Worm (Caenorhabditis elegans): Measurements from ENCODE around the gene C50F4.9.

The C50F4.9 gene

DNA sequence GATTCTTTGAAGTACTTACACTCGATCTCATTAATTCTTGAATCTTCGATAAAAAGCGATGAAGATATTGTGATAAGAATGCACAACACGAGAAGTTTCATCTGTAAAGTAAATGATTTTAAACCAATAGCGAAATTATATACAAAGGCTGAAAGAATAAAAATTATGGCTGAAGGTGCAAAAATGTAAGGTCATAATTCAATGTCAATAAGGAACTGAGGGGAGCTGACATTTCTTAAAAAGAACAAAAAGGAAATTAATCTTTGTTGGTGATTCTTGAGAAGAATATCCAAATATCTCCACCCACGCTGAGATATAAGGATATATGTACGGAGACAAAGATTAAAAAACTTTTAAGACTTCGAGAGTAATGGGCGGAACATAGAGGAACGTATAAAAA lies at the start of gene C50F4.9:
TSS of gene C50F4.9 (minus strand) at position 101 of the 400 bp plus-strand sequence.
- no peak for TF ChIP-seq dao-5 (tag; optimal IDR thresholded peaks at IDR 0.05)

DNA sequence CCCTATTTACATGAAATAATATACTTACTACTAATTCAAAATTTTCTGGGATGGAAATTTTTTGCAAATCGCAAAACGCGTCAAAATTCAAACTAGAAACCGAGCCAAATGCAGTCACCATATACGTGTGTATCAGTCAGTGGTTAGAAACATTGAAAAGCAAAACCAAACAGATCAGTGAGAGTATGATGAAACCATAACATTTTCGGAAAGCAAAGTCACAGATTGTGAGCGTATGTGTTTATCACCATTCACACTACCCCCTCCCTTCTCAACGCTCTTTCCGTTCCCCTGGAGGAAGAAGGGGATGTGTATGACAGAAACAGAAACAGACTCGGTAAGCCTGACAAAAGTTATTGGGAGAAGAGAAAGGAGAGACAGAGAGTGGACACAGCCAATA lies 47.7 kb upstream of the C50F4.9 start:
- no peak for TF ChIP-seq him-1 (tag; optimal IDR thresholded peaks at IDR 0.05)
- TF ChIP-seq W03F9.2 (tag; optimal IDR thresholded peaks at IDR 0.05) = no peak
- TF ChIP-seq dao-5 (tag; optimal IDR thresholded peaks at IDR 0.05) = no peak

DNA sequence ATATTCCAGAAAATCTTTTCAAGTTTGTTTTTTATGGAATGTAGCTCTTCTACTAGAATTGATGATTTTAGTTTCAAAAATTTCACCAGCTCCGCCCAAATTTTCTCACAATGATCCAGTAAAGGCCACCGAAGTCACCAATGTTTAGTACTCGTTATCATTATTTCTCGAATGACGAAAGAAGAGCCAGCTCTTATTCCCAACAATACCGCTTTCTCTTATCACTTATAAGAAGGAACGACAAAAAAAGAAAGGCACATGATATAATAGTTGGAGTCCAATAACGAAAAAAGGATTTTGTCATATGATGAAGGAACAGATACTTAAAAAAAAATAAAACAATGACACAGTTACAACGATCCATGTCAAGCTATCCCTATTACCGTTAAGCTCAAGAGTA lies 47.1 kb upstream of the C50F4.9 start:
- TF ChIP-seq him-1 (tag; optimal IDR thresholded peaks at IDR 0.05) = no peak
- no peak for TF ChIP-seq dao-5 (tag; optimal IDR thresholded peaks at IDR 0.05)
- TF ChIP-seq W03F9.2 (tag; optimal IDR thresholded peaks at IDR 0.05) = no peak

DNA sequence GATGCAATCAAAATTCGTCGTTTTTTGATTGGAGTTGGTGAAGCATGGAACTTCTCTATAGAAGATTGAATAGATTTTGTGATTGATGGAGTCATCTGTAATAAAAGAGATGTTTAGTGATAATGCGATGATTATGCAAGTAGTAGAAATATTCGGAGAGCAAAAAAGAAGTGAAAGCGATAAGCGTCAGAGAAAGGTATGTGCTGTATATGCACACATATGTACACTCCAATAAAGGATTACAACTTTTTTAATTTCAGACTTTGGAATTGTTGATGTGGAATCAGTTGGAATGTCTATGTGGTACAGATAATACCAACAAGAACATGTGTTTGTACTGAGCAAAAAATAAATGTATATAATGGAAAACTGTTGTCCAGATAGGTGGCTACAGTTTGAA lies 46.2 kb upstream of the C50F4.9 start, which contains the start of gene F25B3.5:
TSS of gene F25B3.5 (minus strand) at position 101 of the 400 bp plus-strand sequence.
- TF ChIP-seq him-1 (tag; optimal IDR thresholded peaks at IDR 0.05) = no peak
- no peak for TF ChIP-seq dao-5 (tag; optimal IDR thresholded peaks at IDR 0.05)
- no peak for TF ChIP-seq W03F9.2 (tag; optimal IDR thresholded peaks at IDR 0.05)

DNA sequence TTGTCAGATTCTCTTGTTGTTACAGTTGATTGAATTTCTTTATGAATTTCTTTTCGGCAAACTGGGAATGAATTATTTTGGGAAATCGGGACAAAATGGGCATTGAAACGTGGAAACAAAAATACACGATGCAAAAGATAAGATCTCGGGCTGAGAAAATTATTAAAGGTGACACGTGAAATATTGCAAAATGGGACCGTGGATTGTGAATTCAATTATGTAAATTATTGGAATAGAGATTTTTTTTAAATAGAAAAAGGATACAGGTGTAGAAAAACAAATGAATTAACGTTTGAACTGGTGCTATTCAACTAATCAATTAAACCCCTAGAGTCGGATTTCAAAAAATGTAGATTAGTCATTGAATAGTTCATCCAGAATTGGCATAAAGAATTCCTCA lies 44.7 kb upstream of the C50F4.9 start, which contains the start of gene F25B3.4:
TSS of gene F25B3.4 (minus strand) at position 101 of the 400 bp plus-strand sequence.
- TF ChIP-seq dao-5 (tag; optimal IDR thresholded peaks at IDR 0.05) (no peak), him-1 (tag; optimal IDR thresholded peaks at IDR 0.05) (no peak)

DNA sequence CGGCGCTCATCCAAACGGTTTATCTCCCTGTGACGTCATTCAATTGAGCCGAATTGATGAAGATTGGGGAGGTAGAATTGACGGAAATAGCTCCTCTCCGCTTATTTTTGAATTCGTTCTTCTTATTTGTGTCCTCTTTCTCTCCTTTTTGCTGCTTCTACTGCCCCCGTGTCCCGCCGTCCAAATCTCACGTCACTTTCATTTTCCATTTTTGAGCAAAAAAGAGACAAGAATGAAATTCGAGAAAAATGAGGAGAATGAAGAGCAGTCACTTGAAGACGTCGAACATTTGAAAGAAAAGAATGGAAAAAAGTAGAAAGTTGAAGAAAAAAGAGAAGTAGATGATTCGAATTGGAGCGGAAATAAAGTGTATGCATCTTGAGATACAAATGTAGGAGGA lies 39.6 kb upstream of the C50F4.9 start:
- no peak for TF ChIP-seq him-1 (tag; optimal IDR thresholded peaks at IDR 0.05)
- no peak for TF ChIP-seq dao-5 (tag; optimal IDR thresholded peaks at IDR 0.05)
- no peak for TF ChIP-seq W03F9.2 (tag; optimal IDR thresholded peaks at IDR 0.05)

DNA sequence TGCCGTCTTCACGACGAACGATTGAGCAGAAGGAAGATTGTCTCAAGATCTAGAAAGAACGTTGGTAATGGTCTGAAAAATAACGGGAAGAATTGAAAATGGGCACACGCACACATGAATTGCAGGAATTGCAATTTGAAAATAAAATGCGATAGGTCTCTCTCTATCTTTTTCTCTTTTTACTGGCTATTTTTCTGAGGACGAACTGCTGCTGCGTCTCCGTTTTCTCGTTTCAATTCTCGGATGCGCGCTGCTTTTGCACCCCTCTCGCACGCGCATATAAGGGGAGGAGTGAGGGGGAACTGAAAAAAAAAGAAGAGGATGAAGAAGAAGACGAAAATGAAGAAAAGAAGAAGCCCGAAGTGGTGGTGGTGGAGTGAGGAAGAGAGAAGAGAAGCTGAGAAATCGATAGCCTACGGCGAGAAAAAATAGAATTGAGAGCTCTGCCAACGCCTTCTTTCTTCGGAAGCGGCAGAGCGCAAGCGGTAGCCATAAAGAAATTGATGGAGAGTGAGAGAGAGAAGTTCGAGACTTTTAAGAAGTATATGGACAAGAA lies 37.7 kb upstream of the C50F4.9 start, which contains the start of gene rgef-1:
TSS of gene rgef-1 (minus strand) at position 51 of the 556 bp plus-strand sequence.
- TF ChIP-seq dao-5 (tag; optimal IDR thresholded peaks at IDR 0.05) (no peak), him-1 (tag; optimal IDR thresholded peaks at IDR 0.05) (peak; percentile 61)

DNA sequence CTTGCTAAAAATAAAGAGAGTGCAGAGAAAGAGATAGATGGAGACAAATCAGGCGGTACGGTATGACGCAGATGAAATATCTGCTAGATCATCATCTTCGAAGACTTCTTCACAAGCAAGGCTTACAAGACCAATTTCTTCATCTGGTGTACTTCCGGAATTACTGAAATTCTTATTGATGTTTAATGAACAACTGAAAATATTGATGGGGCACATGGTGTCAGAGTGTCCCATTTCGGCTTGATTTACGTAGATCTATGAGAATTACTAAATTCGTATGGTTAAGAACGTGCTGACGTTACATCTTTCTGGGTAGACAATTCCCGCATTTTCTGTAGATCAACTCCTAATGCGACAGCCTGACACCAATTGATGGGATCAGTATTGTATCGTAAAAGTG lies 32.7 kb upstream of the C50F4.9 start:
- no peak for TF ChIP-seq dao-5 (tag; optimal IDR thresholded peaks at IDR 0.05)
- no peak for TF ChIP-seq W03F9.2 (tag; optimal IDR thresholded peaks at IDR 0.05)
- no peak for TF ChIP-seq him-1 (tag; optimal IDR thresholded peaks at IDR 0.05)

DNA sequence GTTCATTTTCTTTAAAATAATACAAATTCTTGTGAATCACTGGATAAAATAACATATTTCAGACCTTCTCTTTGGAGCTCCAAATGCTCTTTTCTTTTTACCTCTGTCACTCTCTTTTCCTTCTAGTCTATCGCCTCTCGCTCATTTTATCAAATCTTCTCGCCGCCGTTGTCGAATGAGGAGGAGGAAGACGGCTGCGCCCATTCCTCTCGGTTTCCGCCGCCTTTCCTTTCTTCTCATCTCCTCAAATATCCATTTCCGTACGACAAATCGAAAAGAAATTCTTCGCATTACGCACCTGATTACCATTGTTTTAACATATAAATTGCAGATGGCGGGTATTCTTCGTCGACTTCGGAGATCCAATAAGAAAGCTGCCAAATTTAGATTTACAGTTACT lies 26.3 kb upstream of the C50F4.9 start, which contains the start of gene ehbp-1:
TSS of gene ehbp-1 (plus strand) at position 332 of the 400 bp plus-strand sequence.
- TF ChIP-seq dao-5 (tag; optimal IDR thresholded peaks at IDR 0.05) = no peak
- TF ChIP-seq him-1 (tag; optimal IDR thresholded peaks at IDR 0.05) = no peak
- no peak for TF ChIP-seq W03F9.2 (tag; optimal IDR thresholded peaks at IDR 0.05)

DNA sequence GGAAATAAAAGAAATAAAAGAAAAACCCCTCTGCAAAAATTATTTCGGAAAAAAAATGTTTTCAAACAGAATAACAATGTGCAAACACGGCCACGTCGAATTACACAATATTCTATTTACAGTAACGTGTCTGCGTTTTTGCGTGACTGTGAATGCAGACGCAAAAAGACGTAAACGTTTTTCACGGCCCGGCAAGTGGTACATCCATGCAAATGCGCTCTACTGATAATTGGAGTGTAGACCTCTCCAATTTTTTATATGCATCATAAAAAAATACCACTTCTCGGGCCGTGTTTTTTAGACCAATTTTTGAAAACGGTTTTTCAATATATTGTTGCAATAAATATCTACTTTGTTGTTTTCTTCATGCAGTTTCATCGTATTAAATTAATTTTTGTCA lies 25.5 kb upstream of the C50F4.9 start, which contains the start of gene nstp-10:
TSS of gene nstp-10 (minus strand) at position 378 of the 400 bp plus-strand sequence.
- TF ChIP-seq dao-5 (tag; optimal IDR thresholded peaks at IDR 0.05) = no peak
- TF ChIP-seq him-1 (tag; optimal IDR thresholded peaks at IDR 0.05) = no peak
- TF ChIP-seq W03F9.2 (tag; optimal IDR thresholded peaks at IDR 0.05) = peak; percentile 65

DNA sequence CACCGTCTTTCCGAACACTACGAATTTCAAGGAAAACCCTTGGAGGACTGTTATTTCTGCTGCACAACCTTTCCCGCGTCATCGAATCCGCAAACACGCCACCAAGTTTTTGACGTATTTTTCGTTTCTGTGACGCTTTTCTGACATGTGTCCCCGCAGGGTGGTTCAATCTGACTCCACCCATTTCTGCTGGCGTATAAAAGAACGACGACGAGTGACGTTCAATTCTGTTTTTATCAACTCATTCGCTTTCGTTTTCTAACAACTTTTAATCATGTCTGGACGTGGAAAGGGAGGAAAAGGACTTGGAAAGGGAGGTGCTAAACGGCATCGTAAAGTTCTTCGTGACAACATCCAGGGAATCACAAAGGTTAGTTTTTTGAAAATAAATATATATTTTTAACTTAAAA lies 22.9 kb upstream of the C50F4.9 start, which contains the start of gene his-37:
TSS of gene his-37 (plus strand) at position 246 of the 410 bp plus-strand sequence.
- TF ChIP-seq dao-5 (tag; optimal IDR thresholded peaks at IDR 0.05) (peak; percentile 37), W03F9.2 (tag; optimal IDR thresholded peaks at IDR 0.05) (peak; percentile 97), him-1 (tag; optimal IDR thresholded peaks at IDR 0.05) (peak; percentile 96)

DNA sequence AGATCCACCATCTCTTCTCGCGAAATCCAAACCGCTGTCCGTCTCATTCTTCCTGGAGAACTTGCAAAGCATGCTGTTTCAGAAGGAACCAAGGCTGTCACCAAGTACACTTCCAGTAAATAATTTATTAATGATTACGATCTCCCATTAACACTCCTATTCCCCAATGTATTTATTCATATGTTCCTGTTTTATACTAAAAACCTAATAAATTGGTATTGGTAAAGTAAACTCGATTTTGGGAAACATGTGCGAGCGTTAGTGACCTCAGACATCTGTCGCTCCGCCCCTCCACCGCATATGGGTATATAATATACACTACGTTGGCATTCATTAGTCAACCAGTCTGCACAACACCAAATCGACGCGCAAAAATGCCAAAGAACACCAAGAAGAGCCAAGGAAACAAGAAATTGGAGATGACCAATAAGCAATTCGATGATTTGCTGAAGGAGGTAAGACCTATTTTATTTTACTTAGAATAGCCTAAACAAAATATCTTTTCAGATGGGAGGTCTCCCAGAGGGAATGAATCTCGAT lies 22.1 kb upstream of the C50F4.9 start, which contains the start of gene C50F4.6:
TSS of gene C50F4.6 (plus strand) at position 51 of the 540 bp plus-strand sequence.
- TF ChIP-seq him-1 (tag; optimal IDR thresholded peaks at IDR 0.05) (no peak), dao-5 (tag; optimal IDR thresholded peaks at IDR 0.05) (no peak), W03F9.2 (tag; optimal IDR thresholded peaks at IDR 0.05) (no peak)

DNA sequence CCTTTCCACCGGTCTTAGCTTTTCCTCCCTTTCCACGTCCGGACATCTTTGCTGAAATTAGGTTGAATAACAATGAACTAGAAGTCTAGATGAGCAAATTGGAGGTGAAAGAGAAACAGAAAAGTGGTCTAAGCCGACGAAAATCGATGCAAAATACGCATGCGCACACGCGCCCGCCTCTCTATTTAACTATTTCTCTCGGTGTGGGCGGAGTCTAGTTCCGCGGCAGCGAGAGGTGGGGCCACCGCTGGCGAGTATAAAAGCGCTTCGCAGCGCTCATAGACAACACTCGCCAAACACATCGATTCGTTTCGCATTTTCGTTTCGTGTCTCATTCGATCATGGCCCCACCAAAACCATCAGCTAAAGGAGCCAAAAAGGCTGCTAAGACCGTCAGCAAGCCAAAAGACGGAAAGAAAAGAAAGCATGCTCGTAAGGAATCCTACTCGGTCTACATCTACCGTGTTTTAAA lies 21.3 kb upstream of the C50F4.9 start, which contains the start of the genes his-35 and his-41:
TSS of gene his-35 (minus strand) at position 51 of the 472 bp plus-strand sequence.
TSS of gene his-41 (plus strand) at position 299 of the 472 bp plus-strand sequence.
- TF ChIP-seq dao-5 (tag; optimal IDR thresholded peaks at IDR 0.05) (no peak), him-1 (tag; optimal IDR thresholded peaks at IDR 0.05) (no peak), W03F9.2 (tag; optimal IDR thresholded peaks at IDR 0.05) (no peak)

DNA sequence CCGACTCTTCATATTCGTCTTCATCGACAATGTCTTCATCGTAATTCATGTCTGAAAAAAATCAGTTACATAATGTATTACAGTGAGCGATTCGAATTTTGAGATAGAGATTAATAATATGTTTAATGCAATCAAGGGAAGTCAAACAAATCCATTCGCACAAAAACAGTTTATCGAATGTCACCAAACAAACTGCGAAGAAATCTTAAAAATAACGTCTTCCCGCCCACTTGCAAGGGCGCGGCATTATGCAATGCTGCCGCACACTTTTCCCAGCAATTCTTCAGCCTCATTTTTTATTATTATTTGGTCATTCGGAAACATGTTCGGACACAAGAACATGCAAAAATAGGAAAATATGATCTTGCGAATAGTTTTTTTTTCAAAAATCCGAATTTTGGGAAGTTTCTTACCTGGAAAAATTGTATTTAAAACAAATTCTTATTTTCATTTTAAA lies 20.2 kb upstream of the C50F4.9 start, which contains the start of gene mdf-1:
TSS of gene mdf-1 (minus strand) at position 51 of the 457 bp plus-strand sequence.
- TF ChIP-seq W03F9.2 (tag; optimal IDR thresholded peaks at IDR 0.05) = peak; percentile 29
- TF ChIP-seq him-1 (tag; optimal IDR thresholded peaks at IDR 0.05) = peak; percentile 44
- no peak for TF ChIP-seq dao-5 (tag; optimal IDR thresholded peaks at IDR 0.05)

Measured in whole organism, L4/young adult.